Worm (Caenorhabditis elegans) whole organism, L3 larva: ENCODE results near the gene sar-1.

Experiments used
- aly-2 ChIP-seq: fragments of 150-350 bp; optimal IDR thresholded peaks from 2 replicates; lab custom pipeline; 2014; ENCODE audit warnings: missing biosample characterization, missing genetic modification characterization
- ama-1 ChIP-seq: fragments of 150-350 bp; optimal IDR thresholded peaks from 2 replicates; lab custom pipeline; 2018
- ceh-16 ChIP-seq: sonication (generic microtip); optimal IDR thresholded peaks from 2 replicates; lab custom pipeline; 2017; ENCODE audit warnings: missing biosample characterization, missing genetic modification characterization
- ceh-28 ChIP-seq: fragments of 150-350 bp; optimal IDR thresholded peaks from 2 replicates; lab custom pipeline; 2014; ENCODE audit warnings: missing biosample characterization, missing genetic modification reagents, missing genetic modification characterization
- ceh-82 ChIP-seq: fragments of 150-350 bp; optimal IDR thresholded peaks from 2 replicates; lab custom pipeline; 2014; ENCODE audit warnings: missing biosample characterization, missing genetic modification characterization
- ceh-9 ChIP-seq: sonication (generic microtip); optimal IDR thresholded peaks from 2 replicates; lab custom pipeline; 2018; ENCODE audit warnings: missing biosample characterization, missing genetic modification characterization
- egl-27 ChIP-seq: sonication (generic microtip); optimal IDR thresholded peaks from 4 replicates; lab custom pipeline; 2017; ENCODE audit warnings: missing biosample characterization, missing genetic modification reagents, missing genetic modification characterization
- elt-1 ChIP-seq: fragments of 150-350 bp; optimal IDR thresholded peaks from 2 replicates; lab custom pipeline; 2014; ENCODE audit warnings: missing biosample characterization, missing genetic modification characterization
- elt-2 ChIP-seq: sonication (generic microtip); optimal IDR thresholded peaks from 2 replicates; lab custom pipeline; 2016; ENCODE audit warnings: missing genetic modification reagents, mild to moderate bottlenecking, missing genetic modification characterization, missing compliant biosample characterization
- fkh-2 ChIP-seq: fragments of 150-350 bp; optimal IDR thresholded peaks from 2 replicates; lab custom pipeline; 2014; ENCODE audit warnings: missing biosample characterization, missing genetic modification reagents, missing genetic modification characterization
- hmg-11 ChIP-seq: sonication (generic microtip); optimal IDR thresholded peaks from 2 replicates; lab custom pipeline; 2016; ENCODE audit warnings: missing genetic modification characterization, missing compliant biosample characterization
- jun-1 ChIP-seq: fragments of 150-350 bp; optimal IDR thresholded peaks from 2 replicates; lab custom pipeline; 2014; ENCODE audit warnings: missing biosample characterization, missing genetic modification reagents, missing genetic modification characterization
- lsy-12 ChIP-seq: sonication (generic microtip); optimal IDR thresholded peaks from 2 replicates; lab custom pipeline; 2016; ENCODE audit warnings: mild to moderate bottlenecking, missing genetic modification characterization, missing compliant biosample characterization
- mdl-1 ChIP-seq: fragments of 150-350 bp; optimal IDR thresholded peaks from 2 replicates; lab custom pipeline; 2014; ENCODE audit warnings: missing biosample characterization, missing genetic modification characterization
- nhr-11 ChIP-seq: fragments of 150-350 bp; optimal IDR thresholded peaks from 2 replicates; lab custom pipeline; 2014; ENCODE audit warnings: missing biosample characterization, missing genetic modification characterization
- nhr-23 ChIP-seq: fragments of 150-350 bp; optimal IDR thresholded peaks from 2 replicates; lab custom pipeline; 2014; ENCODE audit warnings: missing biosample characterization, missing genetic modification reagents, missing genetic modification characterization
- nhr-28 ChIP-seq: fragments of 150-350 bp; optimal IDR thresholded peaks from 2 replicates; lab custom pipeline; 2014; ENCODE audit warnings: missing biosample characterization, missing genetic modification characterization
- nhr-43 ChIP-seq: sonication (generic microtip); optimal IDR thresholded peaks from 2 replicates; lab custom pipeline; 2016; ENCODE audit warnings: mild to moderate bottlenecking, missing genetic modification characterization, missing compliant biosample characterization; ENCODE audit not compliant: poor library complexity, severe bottlenecking
- nhr-67 ChIP-seq: fragments of 150-350 bp; optimal IDR thresholded peaks from 2 replicates; lab custom pipeline; 2014; ENCODE audit warnings: missing biosample characterization, missing genetic modification characterization
- nhr-76 ChIP-seq: fragments of 150-350 bp; sonication (generic microtip); optimal IDR thresholded peaks from 5 replicates; lab custom pipeline; 2014; ENCODE audit warnings: missing biosample characterization, missing genetic modification characterization
- nhr-77 ChIP-seq: fragments of 150-350 bp; optimal IDR thresholded peaks from 2 replicates; lab custom pipeline; 2014; ENCODE audit warnings: missing biosample characterization, missing genetic modification characterization
- pha-4 ChIP-seq: fragments of 150-350 bp; optimal IDR thresholded peaks from 2 replicates; lab custom pipeline; 2014; ENCODE audit warnings: missing biosample characterization, missing genetic modification reagents, missing genetic modification characterization
- sea-2 ChIP-seq: fragments of 150-350 bp; sonication (generic microtip); optimal IDR thresholded peaks from 4 replicates; lab custom pipeline; 2014; ENCODE audit warnings: missing biosample characterization, missing genetic modification reagents, missing genetic modification characterization
- tbx-2 ChIP-seq: sonication (generic microtip); optimal IDR thresholded peaks from 2 replicates; lab custom pipeline; 2016; ENCODE audit warnings: mild to moderate bottlenecking, missing genetic modification characterization, missing compliant biosample characterization
- unc-39 ChIP-seq: sonication (generic microtip); optimal IDR thresholded peaks from 4 replicates; lab custom pipeline; 2017; ENCODE audit warnings: missing biosample characterization, missing genetic modification characterization
- ztf-4 ChIP-seq: fragments of 150-350 bp; optimal IDR thresholded peaks from 2 replicates; lab custom pipeline; 2014; ENCODE audit warnings: missing biosample characterization, missing genetic modification characterization

sar-1 gene

ce11 chrIV:4469055-4469454 is 44.1 kb downstream of the sar-1 start:
- TF ChIP-seq jun-1 (tag; lab: Kevin White, UChicago) (no peak), unc-39 (tag; lab: Kevin White, UChicago) (no peak), nhr-67 (tag; lab: Kevin White, UChicago) (no peak), fkh-2 (tag; lab: Kevin White, UChicago) (no peak), nhr-28 (tag; lab: Kevin White, UChicago) (no peak), ztf-4 (no peak), aly-2 (no peak), mdl-1 (tag; lab: Kevin White, UChicago) (no peak), hmg-11 (no peak), ama-1 (lab: Kevin White, UChicago) (no peak), sea-2 (no peak), nhr-11 (tag; lab: Kevin White, UChicago) (no peak), elt-2 (no peak)

- TF ChIP-seq jun-1 (tag; lab: Kevin White, UChicago) (peak; percentile 17), ceh-9 (tag; lab: Kevin White, UChicago) (no peak), lsy-12 (tag; lab: Kevin White, UChicago) (peak; percentile 46), elt-1 (tag; lab: Kevin White, UChicago) (no peak), egl-27 (tag; lab: Kevin White, UChicago) (no peak), nhr-77 (tag; lab: Kevin White, UChicago) (no peak), ztf-4 (peak; percentile 69), tbx-2 (peak; percentile 46), pha-4 (tag; lab: Kevin White, UChicago) (peak; percentile 46), ceh-82 (tag; lab: Kevin White, UChicago) (no peak), elt-2 (peak; percentile 40), ama-1 (lab: Kevin White, UChicago) (peak; percentile 98), ceh-28 (tag; lab: Kevin White, UChicago) (no peak), hmg-11 (peak; percentile 9), nhr-43 (tag; lab: Kevin White, UChicago) (peak; percentile 65), nhr-23 (tag; lab: Kevin White, UChicago) (peak; percentile 14)
These were observed 44.9 kb downstream of the sar-1 start for ce11 chrIV:4468046-4468727.

ce11 chrIV:4465184-4465583 is 47.9 kb downstream of the sar-1 start, which contains the start of gene M01H9.5:
Gene M01H9.5 (plus strand): TSS chrIV:4465484.
- TF ChIP-seq fkh-2 (tag; lab: Kevin White, UChicago) (no peak), nhr-43 (tag; lab: Kevin White, UChicago) (no peak)

- TF ChIP-seq tbx-2 (no peak), aly-2 (no peak), pha-4 (tag; lab: Kevin White, UChicago) (no peak), ceh-16 (tag; lab: Kevin White, UChicago) (no peak), nhr-76 (no peak)
These were observed 50.0 kb downstream of the sar-1 start, which contains the start of gene M01H9.2 for ce11 chrIV:4463132-4463531. Gene M01H9.2 (minus strand): TSS chrIV:4463232.
